Worm (Caenorhabditis elegans) whole organism, L1 larva: ENCODE data around the gene C08E8.11.

Source experiments
- ama-1 ChIP-seq: fragments of 150-350 bp; optimal IDR thresholded peaks from 2 replicates; lab custom pipeline; 2014
- ces-1 ChIP-seq: fragments of 150-350 bp; optimal IDR thresholded peaks from 2 replicates; lab custom pipeline; 2014; ENCODE audit warnings: missing biosample characterization, missing genetic modification reagents, missing genetic modification characterization
- egl-27 ChIP-seq, 2 experiments: fragments of 150-350 bp in 1 of 2; sonication (generic microtip); optimal IDR thresholded peaks; 3 replicates each; lab custom pipeline; 2017 to 2018; ENCODE audit warnings: missing biosample characterization in 2 of 2, missing genetic modification characterization in 2 of 2, missing genetic modification reagents in 2 of 2
- nhr-20 ChIP-seq: sonication (generic microtip); optimal IDR thresholded peaks from 2 replicates; lab custom pipeline; 2016; ENCODE audit warnings: mild to moderate bottlenecking, missing genetic modification characterization, missing compliant biosample characterization
- nhr-77 ChIP-seq: fragments of 150-350 bp; optimal IDR thresholded peaks from 2 replicates; lab custom pipeline; 2014; ENCODE audit warnings: missing biosample characterization, missing genetic modification characterization
- rnt-1 ChIP-seq: sonication (generic microtip); optimal IDR thresholded peaks from 2 replicates; lab custom pipeline; 2016; ENCODE audit warnings: mild to moderate bottlenecking, missing genetic modification characterization, moderate library complexity, missing compliant biosample characterization
- snpc-4 ChIP-seq: fragments of 150-350 bp; optimal IDR thresholded peaks from 2 replicates; lab custom pipeline; 2014; ENCODE audit warnings: missing biosample characterization, missing genetic modification characterization
- unc-86 ChIP-seq: sonication (generic microtip); optimal IDR thresholded peaks from 2 replicates; lab custom pipeline; 2016; ENCODE audit warnings: missing genetic modification characterization, missing compliant biosample characterization
- zip-4 ChIP-seq: fragments of 200-800 bp; sonication (Bioruptor generic); optimal IDR thresholded peaks from 2 replicates; lab custom pipeline; 2018; ENCODE audit warnings: mild to moderate bottlenecking, missing genetic modification characterization, moderate library complexity, missing compliant biosample characterization

ce11 chrV:18371579-18371978 lies 20.8 kb downstream of the C08E8.11 start, which contains the start of gene C08E8.4:
- TF ChIP-seq unc-86 (tag; lab: Kevin White, UChicago) (no peak), nhr-20 (no peak), snpc-4 (tag; lab: Kevin White, UChicago) (no peak), rnt-1 (tag; lab: Kevin White, UChicago) (no peak), ces-1 (no peak), nhr-77 (no peak), zip-4 (no peak), egl-27 (tag; optimal IDR thresholded peaks at IDR 0.05; lab: Kevin White, UChicago) (no peak), ama-1 (no peak)
